Worm (Caenorhabditis elegans): Measurements from ENCODE around the gene Y47D3A.21.

DNA sequence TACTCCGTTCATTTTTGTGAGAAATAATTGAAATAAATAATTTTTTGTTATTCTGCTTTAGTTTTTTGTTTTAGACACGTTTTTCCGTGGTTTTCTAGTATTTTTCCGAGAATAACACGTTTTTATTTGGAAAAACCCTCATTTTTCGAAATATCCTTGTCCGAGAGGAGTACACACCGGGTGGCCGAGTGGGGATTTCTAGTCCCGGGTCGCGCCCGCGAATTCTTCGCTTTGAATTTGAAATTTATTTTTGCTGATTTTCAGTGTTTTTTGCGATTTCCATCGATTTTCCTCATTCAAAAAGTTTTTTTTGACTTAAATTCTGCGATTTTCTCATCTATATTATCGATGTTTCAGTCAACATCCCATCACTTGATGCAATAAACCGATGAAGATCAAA, 11.8 kb upstream of the Y47D3A.21 start, which contains the start of the genes gly-9, mib-1 and smc-3:
- TF ChIP-seq lin-13 (tag; optimal IDR thresholded peaks at IDR 0.05), result peak; percentile 18
- no peak for TF ChIP-seq unc-62 (GFP tag; optimal IDR thresholded peaks at IDR 0.05)
- TF ChIP-seq lsy-2 (tag; optimal IDR thresholded peaks at IDR 0.05), result peak; percentile 6
- no peak for TF ChIP-seq pha-4 (tag; optimal IDR thresholded peaks at IDR 0.05)
- TF ChIP-seq ztf-11 (tag; optimal IDR thresholded peaks at IDR 0.05), result no peak
- TF ChIP-seq nhr-28 (tag; optimal IDR thresholded peaks at IDR 0.05), result no peak
- TF ChIP-seq flh-1 (GFP tag; optimal IDR thresholded peaks at IDR 0.05), result no peak
- no peak for TF ChIP-seq ham-2 (GFP tag; optimal IDR thresholded peaks at IDR 0.05)
- TF ChIP-seq snpc-4 (tag; optimal IDR thresholded peaks at IDR 0.05), result no peak
- no peak for TF ChIP-seq unc-39 (tag; optimal IDR thresholded peaks at IDR 0.05)
- TF ChIP-seq elt-3 (tag; optimal IDR thresholded peaks at IDR 0.05), result no peak
- no peak for TF ChIP-seq nhr-12 (tag; optimal IDR thresholded peaks at IDR 0.05)
- TF ChIP-seq blmp-1 (tag; optimal IDR thresholded peaks at IDR 0.05), result no peak
- no peak for TF ChIP-seq mab-5 (tag; optimal IDR thresholded peaks at IDR 0.05)
